Worm (Caenorhabditis elegans) whole organism, mixed stage, embryonic: Measurements from ENCODE around the gene C32D5.11.

Experiments
- bed-3 ChIP-seq: fragments of 200-800 bp; sonication (Bioruptor generic); optimal IDR thresholded peaks from 3 replicates; lab custom pipeline; 2018; ENCODE audit warnings: mild to moderate bottlenecking, missing genetic modification characterization, moderate library complexity, missing compliant biosample characterization
- ces-1 ChIP-seq: fragments of 150-350 bp; optimal IDR thresholded peaks from 2 replicates; lab custom pipeline; 2014; ENCODE audit warnings: missing biosample characterization, missing genetic modification reagents, missing genetic modification characterization
- elt-1 ChIP-seq: sonication (generic microtip); optimal IDR thresholded peaks from 2 replicates; lab custom pipeline; 2017; ENCODE audit warnings: missing genetic modification characterization, mild to moderate bottlenecking, missing compliant biosample characterization, antibody characterized with exemption, moderate library complexity, borderline replicate concordance; ENCODE audit not compliant: insufficient read depth
- lin-13 ChIP-seq: fragments of 150-350 bp; optimal IDR thresholded peaks from 2 replicates; lab custom pipeline; 2014; ENCODE audit warnings: missing biosample characterization, missing genetic modification characterization
- mab-5 ChIP-seq: fragments of 150-350 bp; optimal IDR thresholded peaks from 2 replicates; lab custom pipeline; 2014; ENCODE audit warnings: missing biosample characterization, missing genetic modification characterization
- nhr-237 ChIP-seq: fragments of 150-350 bp; optimal IDR thresholded peaks from 2 replicates; lab custom pipeline; 2014; ENCODE audit warnings: missing biosample characterization, missing genetic modification characterization
- snpc-4 ChIP-seq: fragments of 150-350 bp; optimal IDR thresholded peaks from 2 replicates; lab custom pipeline; 2014; ENCODE audit warnings: missing biosample characterization, missing genetic modification characterization
- sptf-1 ChIP-seq: sonication (generic microtip); optimal IDR thresholded peaks from 2 replicates; lab custom pipeline; 2017; ENCODE audit warnings: mild to moderate bottlenecking, missing genetic modification characterization, moderate library complexity, missing compliant biosample characterization
- unc-62 ChIP-seq: fragments of 150-350 bp; optimal IDR thresholded peaks from 2 replicates; lab custom pipeline; 2014; ENCODE audit warnings: missing biosample characterization, missing genetic modification reagents, missing genetic modification characterization

DNA sequence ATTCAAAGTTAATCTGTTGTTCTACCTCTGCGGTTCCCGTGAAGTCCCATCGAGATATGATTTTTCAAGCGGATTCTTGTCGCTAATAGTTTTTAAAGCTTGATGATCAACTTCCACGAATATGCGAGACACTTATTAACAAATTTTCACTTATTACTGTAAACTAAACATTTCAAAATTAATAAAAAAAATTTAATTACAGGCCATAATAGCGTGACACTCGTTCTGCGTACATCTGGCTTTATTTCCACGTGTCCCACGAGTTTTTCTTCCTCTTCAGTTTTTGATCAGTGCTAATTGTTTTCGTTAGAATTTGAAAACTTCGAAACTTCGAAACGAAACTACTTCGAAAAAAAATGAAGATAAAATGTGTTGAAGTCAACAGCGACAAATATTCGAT lies 46.4 kb upstream of the C32D5.11 start, which contains the start of gene btb-2:
- TF ChIP-seq unc-62 = no peak
- no peak for TF ChIP-seq sptf-1 (tag; lab: Kevin White, UChicago)
- TF ChIP-seq bed-3 (GFP tag; lab: Kevin White, UChicago) = no peak
- TF ChIP-seq lin-13 (tag; lab: Kevin White, UChicago) = no peak
- no peak for TF ChIP-seq nhr-237 (tag; lab: Kevin White, UChicago)
- TF ChIP-seq elt-1 (tag; lab: Kevin White, UChicago) = no peak
- no peak for TF ChIP-seq mab-5 (tag; lab: Kevin White, UChicago)
- no peak for TF ChIP-seq ces-1 (GFP tag; lab: Kevin White, UChicago)
- no peak for TF ChIP-seq snpc-4 (tag; lab: Kevin White, UChicago)
